Fruit fly (Drosophila melanogaster) whole organism, embryonic: ENCODE results near the gene CG7548.

Experiments used
- ATbp ChIP-seq: fragments of 200-800 bp; sonication (Bioruptor generic); optimal IDR thresholded peaks from 2 replicates; lab custom pipeline; 2017; ENCODE audit warnings: missing biosample characterization, mild to moderate bottlenecking, missing genetic modification characterization, missing genetic modification reagents
- Ada2b ChIP-seq: fragments of 200-800 bp; sonication (Bioruptor generic); IDR thresholded peaks from 2 replicates; pipeline ENCODE4 v1.3.6; 2022; ENCODE audit warnings: missing biosample characterization, missing genetic modification characterization
- Adf1 ChIP-seq: fragments of 200-800 bp; sonication (Bioruptor generic); IDR thresholded peaks from 2 replicates; pipeline ENCODE4 v1.3.6; 2022; ENCODE audit warnings: missing biosample characterization, missing genetic modification characterization
- B-H2 ChIP-seq: fragments of 200-800 bp; sonication (Bioruptor generic); optimal IDR thresholded peaks from 2 replicates; lab custom pipeline; 2018; ENCODE audit warnings: missing biosample characterization, mild to moderate bottlenecking, missing genetic modification characterization
- CG10366 ChIP-seq: fragments of 200-800 bp; sonication (Bioruptor generic); IDR thresholded peaks from 2 replicates; pipeline ENCODE4 v1.3.6; 2022; ENCODE audit warnings: missing biosample characterization, missing genetic modification characterization
- CG11504 ChIP-seq: fragments of 200-800 bp; sonication (Bioruptor generic); optimal IDR thresholded peaks from 3 replicates; lab custom pipeline; 2019; ENCODE audit warnings: missing biosample characterization, mild to moderate bottlenecking, missing genetic modification characterization, moderate library complexity
- CG12659 ChIP-seq: fragments of 200-800 bp; sonication (Bioruptor generic); optimal IDR thresholded peaks from 3 replicates; lab custom pipeline; 2017; ENCODE audit warnings: mild to moderate bottlenecking, missing biosample characterization, missing genetic modification reagents, missing genetic modification characterization
- CG14441 ChIP-seq: fragments of 200-800 bp; sonication (Bioruptor generic); IDR thresholded peaks from 2 replicates; pipeline ENCODE4 v1.3.6; 2022; ENCODE audit warnings: missing biosample characterization, missing genetic modification characterization
- CG17186 ChIP-seq: fragments of 200-800 bp; sonication (Bioruptor generic); optimal IDR thresholded peaks from 3 replicates; lab custom pipeline; 2017; ENCODE audit warnings: missing biosample characterization, missing genetic modification reagents, missing genetic modification characterization
- CG17385 ChIP-seq: fragments of 200-800 bp; sonication (Bioruptor generic); optimal IDR thresholded peaks from 3 replicates; lab custom pipeline; 2018; ENCODE audit warnings: missing biosample characterization, mild to moderate bottlenecking, missing genetic modification characterization
- CG17829 ChIP-seq: fragments of 200-800 bp; optimal IDR thresholded peaks from 2 replicates; lab custom pipeline; 2019; ENCODE audit warnings: missing biosample characterization, mild to moderate bottlenecking, missing genetic modification characterization, moderate library complexity
- CG1832 ChIP-seq: fragments of 200-800 bp; sonication (Bioruptor generic); optimal IDR thresholded peaks from 2 replicates; lab custom pipeline; 2017; ENCODE audit warnings: missing biosample characterization, mild to moderate bottlenecking, missing genetic modification characterization, inconsistent platforms
- CG2129 ChIP-seq: fragments of 200-800 bp; sonication (Bioruptor generic); IDR thresholded peaks from 2 replicates; pipeline ENCODE4 v1.3.6; 2022; ENCODE audit warnings: missing biosample characterization, missing genetic modification characterization; ENCODE audit not compliant: partially characterized antibody
- CG3163 ChIP-seq: fragments of 200-800 bp; sonication (Bioruptor generic); optimal IDR thresholded peaks from 3 replicates; lab custom pipeline; 2016; ENCODE audit warnings: missing biosample characterization, missing genetic modification characterization
- CG42726 ChIP-seq: fragments of 200-800 bp; sonication (Bioruptor generic); IDR thresholded peaks from 2 replicates; pipeline ENCODE4 v1.3.6; 2022; ENCODE audit warnings: missing biosample characterization, missing genetic modification characterization; ENCODE audit not compliant: partially characterized antibody
- CG4404 ChIP-seq: fragments of 200-800 bp; sonication (Bioruptor generic); IDR thresholded peaks from 2 replicates; pipeline ENCODE4 v1.3.6; 2022; ENCODE audit warnings: missing biosample characterization, missing genetic modification characterization
- CG7271 ChIP-seq: fragments of 200-800 bp; sonication (Bioruptor generic); optimal IDR thresholded peaks from 2 replicates; lab custom pipeline; 2018; ENCODE audit warnings: missing biosample characterization, mild to moderate bottlenecking, missing genetic modification characterization, moderate library complexity
- CG8089 ChIP-seq: fragments of 200-800 bp; sonication (Bioruptor generic); optimal IDR thresholded peaks from 3 replicates; lab custom pipeline; 2016; ENCODE audit warnings: missing biosample characterization, missing genetic modification characterization
- CG8359 ChIP-seq: fragments of 200-800 bp; sonication (Bioruptor generic); optimal IDR thresholded peaks from 2 replicates; lab custom pipeline; 2017; ENCODE audit warnings: missing biosample characterization, mild to moderate bottlenecking, missing genetic modification characterization, borderline replicate concordance
- CG9932 ChIP-seq: fragments of 200-800 bp; sonication (Bioruptor generic); IDR thresholded peaks from 2 replicates; pipeline ENCODE4 v1.3.6; 2022; ENCODE audit warnings: missing biosample characterization, missing genetic modification characterization
- Dref ChIP-seq: fragments of 200-800 bp; sonication (Bioruptor generic); IDR thresholded peaks from 2 replicates; pipeline ENCODE4 v1.3.6; 2022; ENCODE audit warnings: missing biosample characterization, missing genetic modification characterization
- E2f1 ChIP-seq: fragments of 200-800 bp; sonication (Bioruptor generic); IDR thresholded peaks from 2 replicates; pipeline ENCODE4 v1.3.6; 2022; ENCODE audit warnings: missing biosample characterization, missing genetic modification characterization
- H2.0 ChIP-seq: fragments of 200-800 bp; sonication (Bioruptor generic); IDR thresholded peaks from 2 replicates; pipeline ENCODE4 v1.3.6; 2022; ENCODE audit warnings: missing biosample characterization, missing genetic modification characterization
- Kr ChIP-seq: fragments of 200-800 bp; sonication (Bioruptor generic); optimal IDR thresholded peaks from 2 replicates; lab custom pipeline; 2017; ENCODE audit warnings: missing biosample characterization, mild to moderate bottlenecking, missing genetic modification characterization
- Mad ChIP-seq: fragments of 200-800 bp; sonication (Bioruptor generic); optimal IDR thresholded peaks from 2 replicates; lab custom pipeline; 2016; ENCODE audit warnings: missing biosample characterization, missing genetic modification characterization
- Myb ChIP-seq: fragments of 200-800 bp; sonication (Bioruptor generic); optimal IDR thresholded peaks from 2 replicates; lab custom pipeline; 2016; ENCODE audit warnings: missing biosample characterization, missing genetic modification characterization
- Oaz ChIP-seq: fragments of 200-800 bp; sonication (Bioruptor generic); IDR thresholded peaks from 2 replicates; pipeline ENCODE4 v1.3.6; 2022; ENCODE audit warnings: missing biosample characterization, missing genetic modification characterization
- Pdp1 ChIP-seq, 2 experiments: fragments of 200-800 bp; sonication (Bioruptor generic); optimal IDR thresholded peaks; 3 replicates each; lab custom pipeline; 2016; ENCODE audit warnings: missing biosample characterization in 2 of 2, missing genetic modification characterization in 2 of 2, mild to moderate bottlenecking in 1 of 2, moderate library complexity in 1 of 2
- Poxn ChIP-seq: fragments of 200-800 bp; sonication (Bioruptor generic); IDR thresholded peaks from 2 replicates; pipeline ENCODE4 v1.3.6; 2022; ENCODE audit warnings: missing biosample characterization, missing genetic modification characterization
- Sox102F ChIP-seq: fragments of 200-800 bp; sonication (Bioruptor generic); optimal IDR thresholded peaks from 2 replicates; lab custom pipeline; 2018; ENCODE audit warnings: missing biosample characterization, mild to moderate bottlenecking, missing genetic modification characterization, moderate library complexity
- Sry-δ ChIP-seq: fragments of 200-800 bp; sonication (Bioruptor generic); optimal IDR thresholded peaks from 2 replicates; lab custom pipeline; 2016; ENCODE audit warnings: missing biosample characterization, missing genetic modification characterization
- Usf ChIP-seq: fragments of 200-800 bp; sonication (Bioruptor generic); optimal IDR thresholded peaks from 2 replicates; lab custom pipeline; 2017; ENCODE audit warnings: missing genotype, missing biosample characterization, missing genetic modification characterization
- Xrp1 ChIP-seq: fragments of 200-800 bp; sonication (Bioruptor generic); IDR thresholded peaks from 2 replicates; pipeline ENCODE4 v1.3.6; 2022; ENCODE audit warnings: missing biosample characterization, missing genetic modification characterization
- aop ChIP-seq: fragments of 200-800 bp; sonication (Bioruptor generic); IDR thresholded peaks from 2 replicates; pipeline ENCODE4 v1.3.6; 2022; ENCODE audit warnings: missing biosample characterization, missing genetic modification characterization
- bsh ChIP-seq, 2 experiments: fragments of 200-800 bp; sonication (Bioruptor generic); optimal IDR thresholded peaks; 2 replicates each; lab custom pipeline; 2017 to 2018; ENCODE audit warnings: mild to moderate bottlenecking in 2 of 2, missing biosample characterization in 2 of 2, missing genetic modification characterization in 2 of 2, moderate library complexity in 1 of 2
- cas ChIP-seq: fragments of 200-800 bp; sonication (Bioruptor generic); IDR thresholded peaks from 2 replicates; pipeline ENCODE4 v1.3.6; 2022; ENCODE audit warnings: missing biosample characterization, missing genetic modification characterization
- dmrt11E ChIP-seq: fragments of 200-800 bp; sonication (Bioruptor generic); optimal IDR thresholded peaks from 3 replicates; lab custom pipeline; 2018; ENCODE audit warnings: missing biosample characterization, mild to moderate bottlenecking, missing genetic modification characterization, moderate library complexity
- eyg ChIP-seq: fragments of 200-800 bp; sonication (Bioruptor generic); optimal IDR thresholded peaks from 3 replicates; lab custom pipeline; 2016; ENCODE audit warnings: missing biosample characterization, missing genetic modification characterization
- ftz-f1 ChIP-seq: fragments of 200-800 bp; sonication (Bioruptor generic); optimal IDR thresholded peaks from 2 replicates; lab custom pipeline; 2016; ENCODE audit warnings: missing biosample characterization, missing genetic modification characterization
- ham ChIP-seq: fragments of 200-800 bp; sonication (Bioruptor generic); IDR thresholded peaks from 2 replicates; pipeline ENCODE4 v1.3.6; 2022; ENCODE audit warnings: missing biosample characterization, missing genetic modification characterization
- nau ChIP-seq: fragments of 200-800 bp; sonication (Bioruptor generic); optimal IDR thresholded peaks from 3 replicates; lab custom pipeline; 2017; ENCODE audit warnings: missing biosample characterization, mild to moderate bottlenecking, missing genetic modification characterization, missing genetic modification reagents
- nerfin-2 ChIP-seq: fragments of 200-800 bp; sonication (Bioruptor generic); IDR thresholded peaks from 2 replicates; pipeline ENCODE4 v1.3.6; 2022; ENCODE audit warnings: missing biosample characterization, missing genetic modification characterization; ENCODE audit not compliant: partially characterized antibody
- onecut ChIP-seq: fragments of 200-800 bp; sonication (Bioruptor generic); IDR thresholded peaks from 2 replicates; pipeline ENCODE4 v1.3.6; 2022; ENCODE audit warnings: missing biosample characterization, missing genetic modification characterization
- sisA ChIP-seq: fragments of 200-800 bp; sonication (Bioruptor generic); IDR thresholded peaks from 2 replicates; pipeline ENCODE4 v1.3.6; 2022; ENCODE audit warnings: missing biosample characterization, missing genetic modification characterization
- ssp ChIP-seq: fragments of 200-800 bp; sonication (Bioruptor generic); IDR thresholded peaks from 2 replicates; pipeline ENCODE4 v1.3.6; 2022; ENCODE audit warnings: missing biosample characterization, missing genetic modification characterization
- tio ChIP-seq: fragments of 200-800 bp; sonication (Bioruptor generic); optimal IDR thresholded peaks from 2 replicates; lab custom pipeline; 2017; ENCODE audit warnings: missing biosample characterization, missing genetic modification characterization, inconsistent platforms
- tup ChIP-seq: fragments of 200-800 bp; sonication (Bioruptor generic); optimal IDR thresholded peaks from 2 replicates; lab custom pipeline; 2016; ENCODE audit warnings: missing biosample characterization, mild to moderate bottlenecking, missing genetic modification characterization, moderate library complexity
- wor ChIP-seq: fragments of 200-800 bp; sonication (Bioruptor generic); IDR thresholded peaks from 2 replicates; pipeline ENCODE4 v1.3.6; 2022; ENCODE audit warnings: missing biosample characterization, missing genetic modification characterization

CG7548 gene

DNA sequence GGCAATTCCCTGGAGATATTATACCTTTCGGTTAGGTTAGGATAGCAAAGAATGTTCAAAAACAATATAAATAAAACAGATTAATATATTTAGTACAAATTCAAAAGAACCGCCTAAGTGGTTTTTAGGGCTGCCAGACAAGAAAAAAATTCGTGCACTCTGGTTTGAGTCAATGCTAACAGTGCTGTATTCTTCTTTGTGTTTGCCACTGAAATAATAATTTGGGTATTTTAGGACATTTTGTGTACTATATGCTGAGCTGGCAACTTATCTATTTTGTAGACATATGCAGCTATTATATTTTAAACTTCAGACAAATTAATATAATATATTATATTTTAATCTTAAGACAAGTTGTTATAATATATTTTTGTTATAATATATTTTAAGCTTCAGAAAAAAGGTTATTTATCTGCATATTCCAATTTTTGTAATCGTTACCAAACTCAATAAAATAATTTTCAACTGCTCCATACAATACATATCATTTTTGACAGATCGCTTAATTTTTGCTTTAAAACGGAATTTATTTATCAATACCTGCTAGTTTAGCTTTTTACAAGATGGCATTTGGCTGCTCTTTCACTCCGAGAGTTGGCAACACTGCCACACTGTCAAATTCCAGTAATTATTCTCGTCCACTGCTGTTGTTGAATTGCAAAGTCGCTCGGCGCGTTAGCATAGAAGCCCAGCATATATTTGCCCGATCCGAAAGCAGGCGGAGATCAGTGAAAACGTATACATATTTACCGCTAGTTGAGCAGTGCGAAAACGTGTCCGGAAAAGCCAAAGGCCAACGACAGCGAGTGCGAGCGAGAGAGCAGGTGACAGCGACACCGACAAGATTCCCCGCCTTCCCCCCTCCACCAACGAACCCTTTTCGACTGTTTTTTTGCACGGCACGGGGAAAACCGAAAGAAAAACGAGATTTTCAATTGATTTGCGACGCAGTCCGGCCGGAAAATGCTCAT, 4.7 kb upstream of the CG7548 start, which contains the start of gene CG7546 (continued):
- TF ChIP-seq Mad (GFP tag; lab: Kevin White, UChicago) (no peak), Poxn (GFP tag; lab: Robert Waterston, UW) (no peak), tup (GFP tag; lab: Kevin White, UChicago) (no peak), tio (GFP tag; lab: Kevin White, UChicago) (no peak), cas (no peak), Adf1 (no peak), Pdp1 (GFP tag; optimal IDR thresholded peaks at IDR 0.05; lab: Kevin White, UChicago) (peak in 1 of 2 experiments; percentile 21), CG8359 (GFP tag; lab: Kevin White, UChicago) (no peak), Ada2b (GFP tag; lab: Robert Waterston, UW) (no peak), CG4404 (GFP tag; lab: Robert Waterston, UW) (no peak), CG14441 (GFP tag; lab: Robert Waterston, UW) (peak; percentile 44; the same call in 1 of the 2 replicates), sisA (GFP tag; lab: Robert Waterston, UW) (0 out of 2 replicates have a peak, but pooled peaks have one; percentile 39), ssp (GFP tag; lab: Robert Waterston, UW) (no peak), dmrt11E (tag; lab: Kevin White, UChicago) (peak; percentile 47), Kr (GFP tag; lab: Kevin White, UChicago) (peak; percentile 54), CG42726 (GFP tag; lab: Robert Waterston, UW) (no peak), Dref (peak; percentile 49), H2.0 (0 out of 2 replicates have a peak, but pooled peaks have one; percentile 15), onecut (no peak), bsh (GFP tag; optimal IDR thresholded peaks at IDR 0.05; lab: Kevin White, UChicago) (peak in 1 of 2 experiments; percentile 17), CG17385 (peak; percentile 10), Myb (GFP tag; lab: Kevin White, UChicago) (no peak), CG1832 (GFP tag; lab: Kevin White, UChicago) (peak; percentile 84), aop (GFP tag; lab: Robert Waterston, UW) (no peak), ham (no peak), CG8089 (GFP tag; lab: Kevin White, UChicago) (no peak), Oaz (GFP tag; lab: Robert Waterston, UW) (no peak), Sox102F (GFP tag; lab: Kevin White, UChicago) (no peak), Xrp1 (no peak), E2f1 (GFP tag; lab: Robert Waterston, UW) (0 out of 2 replicates have a peak, but pooled peaks have one; percentile 14), Usf (GFP tag; lab: Kevin White, UChicago) (peak; percentile 47), B-H2 (GFP tag; lab: Kevin White, UChicago) (no peak), CG17186 (GFP tag; lab: Kevin White, UChicago) (no peak), ATbp (GFP tag; lab: Kevin White, UChicago) (no peak), CG7271 (tag; lab: Kevin White, UChicago) (no peak), CG9932 (GFP tag; lab: Robert Waterston, UW) (peak; percentile 62), Sry-δ (no peak), CG10366 (GFP tag; lab: Robert Waterston, UW) (no peak), wor (GFP tag; lab: Robert Waterston, UW) (no peak), eyg (GFP tag; lab: Kevin White, UChicago) (no peak), ftz-f1 (GFP tag; lab: Kevin White, UChicago) (no peak), CG3163 (GFP tag; lab: Kevin White, UChicago) (no peak), CG11504 (peak; percentile 59), CG12659 (GFP tag; lab: Kevin White, UChicago) (peak; percentile 69), CG17829 (tag; lab: Kevin White, UChicago) (peak; percentile 31), CG2129 (no peak), nau (GFP tag; lab: Kevin White, UChicago) (no peak), nerfin-2 (no peak)
